Worm (Caenorhabditis elegans): ENCODE results near the gene cest-34.

ce11 chrV:6645810-6646209 lies 30.8 kb upstream of the cest-34 start:
- TF ChIP-seq ama-1 (optimal IDR thresholded peaks at IDR 0.05) (no peak), snpc-4 (tag; optimal IDR thresholded peaks at IDR 0.05) (no peak), ZK546.5 (tag; optimal IDR thresholded peaks at IDR 0.05) (no peak), ceh-82 (tag; optimal IDR thresholded peaks at IDR 0.05) (no peak), nhr-12 (tag; optimal IDR thresholded peaks at IDR 0.05) (no peak), mdl-1 (tag; optimal IDR thresholded peaks at IDR 0.05) (no peak), aly-2 (tag; optimal IDR thresholded peaks at IDR 0.05) (no peak)
